Fruit fly (Drosophila melanogaster): ENCODE measurements around the gene CG5418.

The CG5418 gene

dm6 chr2L:12463037-12463436 lies 10.0 kb upstream of the CG5418 start (continued):
- no peak for TF ChIP-seq otp (GFP tag; IDR thresholded peaks at IDR 0.05)
- TF ChIP-seq CG6791 (GFP tag; IDR thresholded peaks at IDR 0.05; ENCODE audit: partially characterized antibody) = no peak
- TF ChIP-seq CG14965 (GFP tag; optimal IDR thresholded peaks at IDR 0.05; ENCODE audit: borderline replicate concordance) = no peak
- TF ChIP-seq CG10959 (GFP tag; IDR thresholded peaks at IDR 0.05) = no peak
- no peak for TF ChIP-seq CG33557 (GFP tag; optimal IDR thresholded peaks at IDR 0.05)
- TF ChIP-seq seq (GFP tag; IDR thresholded peaks at IDR 0.05) = no peak
- TF ChIP-seq CG6683 (GFP tag; optimal IDR thresholded peaks at IDR 0.05) = peak; percentile 3
- TF ChIP-seq gro (GFP tag; optimal IDR thresholded peaks at IDR 0.05) = no peak
- TF ChIP-seq GATAe (GFP tag; conservative IDR thresholded peaks at IDR 0.05) = no peak
- TF ChIP-seq z (GFP tag; IDR thresholded peaks at IDR 0.05) = no peak
- TF ChIP-seq zfh2 (GFP tag; optimal IDR thresholded peaks at IDR 0.05) = no peak
- no peak for TF ChIP-seq sisA (GFP tag; IDR thresholded peaks at IDR 0.05)
- TF ChIP-seq sna (GFP tag; IDR thresholded peaks at IDR 0.05; ENCODE audit: partially characterized antibody) = no peak
- TF ChIP-seq CG13287 (GFP tag; IDR thresholded peaks at IDR 0.05; ENCODE audit: partially characterized antibody) = no peak
- TF ChIP-seq Adf1 (GFP tag; IDR thresholded peaks at IDR 0.05) = no peak
- TF ChIP-seq Kr (GFP tag; optimal IDR thresholded peaks at IDR 0.05) = no peak
- TF ChIP-seq CG6813 (GFP tag; optimal IDR thresholded peaks at IDR 0.05) = peak; percentile 33
- no peak; the same call in 1 of the 2 replicates for TF ChIP-seq onecut (GFP tag; IDR thresholded peaks at IDR 0.05)
- peak; percentile 28 for TF ChIP-seq CG12769 (tag; optimal IDR thresholded peaks at IDR 0.05)
- no peak for TF ChIP-seq CHES-1-like (GFP tag; optimal IDR thresholded peaks at IDR 0.05)
- no peak for TF ChIP-seq so (GFP tag; IDR thresholded peaks at IDR 0.05)
- TF ChIP-seq gfzf (GFP tag; optimal IDR thresholded peaks at IDR 0.05) = no peak
- TF ChIP-seq nom (GFP tag; optimal IDR thresholded peaks at IDR 0.05) = no peak
- TF ChIP-seq Sox100B (GFP tag; optimal IDR thresholded peaks at IDR 0.05) = peak; percentile 40
- no peak for TF ChIP-seq B-H1 (GFP tag; IDR thresholded peaks at IDR 0.05)
- TF ChIP-seq CG4282 (GFP tag; optimal IDR thresholded peaks at IDR 0.05) = no peak
- peak; percentile 53 for TF ChIP-seq mirr (GFP tag; optimal IDR thresholded peaks at IDR 0.05)
- TF ChIP-seq slou (GFP tag; optimal IDR thresholded peaks at IDR 0.05) = no peak
- no peak for TF ChIP-seq vfl (GFP tag; optimal IDR thresholded peaks at IDR 0.05)
- TF ChIP-seq danr (GFP tag; IDR thresholded peaks at IDR 0.05) = no peak
- TF ChIP-seq CG4820 (GFP tag; optimal IDR thresholded peaks at IDR 0.05) = no peak
- TF ChIP-seq B-H2 (GFP tag; optimal IDR thresholded peaks at IDR 0.05) = peak; percentile 1
- no peak for TF ChIP-seq CG18764 (GFP tag; optimal IDR thresholded peaks at IDR 0.05)
- TF ChIP-seq CG16779 (GFP tag; IDR thresholded peaks at IDR 0.05) = no peak
- TF ChIP-seq CG14014 (GFP tag; IDR thresholded peaks at IDR 0.05) = no peak; the same call in 1 of the 2 replicates
- no peak for TF ChIP-seq CG14667 (GFP tag; IDR thresholded peaks at IDR 0.05)
- TF ChIP-seq vvl (GFP tag; IDR thresholded peaks at IDR 0.05) = peak; percentile 57
- no peak for TF ChIP-seq ab (GFP tag; optimal IDR thresholded peaks at IDR 0.05)
- TF ChIP-seq org-1 (GFP tag; optimal IDR thresholded peaks at IDR 0.05) = peak; percentile 10
- TF ChIP-seq rib (GFP tag; IDR thresholded peaks at IDR 0.05) = 0 out of 2 replicates have a peak, but pooled peaks have one; percentile 35
- TF ChIP-seq inv (GFP tag; IDR thresholded peaks at IDR 0.05; ENCODE audit: partially characterized antibody) = no peak
- no peak for TF ChIP-seq sc (optimal IDR thresholded peaks at IDR 0.05)
- no peak for TF ChIP-seq sc (GFP tag; optimal IDR thresholded peaks at IDR 0.05)
- TF ChIP-seq CG15073 (GFP tag; optimal IDR thresholded peaks at IDR 0.05) = no peak
- TF ChIP-seq tio (GFP tag; optimal IDR thresholded peaks at IDR 0.05) = no peak
- TF ChIP-seq chinmo (GFP tag; IDR thresholded peaks at IDR 0.05; ENCODE audit: partially characterized antibody) = 0 out of 4 replicates have a peak, but pooled peaks have one; percentile 68
- TF ChIP-seq Pdp1 (GFP tag; optimal IDR thresholded peaks at IDR 0.05) = peak in 1 of 2 experiments; percentile 83
- TF ChIP-seq CG13424 (tag; optimal IDR thresholded peaks at IDR 0.05) = peak; percentile 31
- TF ChIP-seq CG1832 (GFP tag; optimal IDR thresholded peaks at IDR 0.05) = no peak
- no peak for TF ChIP-seq zfh1 (GFP tag; IDR thresholded peaks at IDR 0.05)
- TF ChIP-seq CG2712 (tag; optimal IDR thresholded peaks at IDR 0.05) = peak; percentile 8
